Worm (Caenorhabditis elegans): ENCODE measurements around the gene F15H10.7.

The F15H10.7 gene

DNA sequence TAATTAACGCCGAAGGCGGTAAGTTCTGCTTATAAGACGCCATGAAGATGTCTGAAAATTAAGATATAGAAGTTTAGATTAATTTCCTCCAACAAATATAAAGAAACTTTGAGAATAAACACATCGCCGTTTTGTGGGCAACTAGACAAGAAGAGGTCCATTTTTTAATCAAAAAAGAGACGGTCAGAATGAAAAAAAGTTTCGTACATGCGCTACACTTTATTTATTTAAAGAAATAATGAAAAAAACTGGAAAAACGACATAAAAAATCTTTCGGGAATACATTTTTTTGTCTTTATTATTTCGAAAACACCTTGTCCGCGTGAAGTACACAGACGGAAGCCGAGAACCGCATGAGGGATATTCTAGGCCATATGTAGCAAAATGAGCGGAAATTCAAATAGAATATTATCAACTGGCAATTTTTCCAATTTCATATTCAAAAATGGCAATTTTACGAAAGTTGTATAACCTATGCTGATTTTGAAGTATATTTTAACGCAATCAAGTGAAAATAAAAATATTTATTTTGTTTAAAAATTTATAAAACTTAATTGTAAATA lies 50.4 kb downstream of the F15H10.7 start, which contains the start of gene sluh-7 (continued):
- TF ChIP-seq F55B11.4 (tag; optimal IDR thresholded peaks at IDR 0.05; ENCODE audit: borderline replicate concordance, insufficient read depth) (no peak), hmg-20 (GFP tag; IDR thresholded peaks at IDR 0.05) (no peak), tbx-9 (tag; optimal IDR thresholded peaks at IDR 0.05; ENCODE audit: borderline replicate concordance) (no peak), akir-1 (GFP tag; optimal IDR thresholded peaks at IDR 0.05) (no peak), lsl-1 (GFP tag; optimal IDR thresholded peaks at IDR 0.05) (peak; percentile 25), ama-1 (optimal IDR thresholded peaks at IDR 0.05) (no peak), ama-1 (GFP tag; optimal IDR thresholded peaks at IDR 0.05) (no peak), F39B2.1 (GFP tag; IDR thresholded peaks at IDR 0.05) (no peak), ceh-91 (GFP tag; IDR thresholded peaks at IDR 0.05) (0 out of 2 replicates have a peak, but pooled peaks have one; percentile 11), attf-3 (GFP tag; conservative IDR thresholded peaks at IDR 0.05) (no peak)

All from whole organism, young adult.